Worm (Caenorhabditis elegans) whole organism, mixed stage, embryonic: ENCODE data around the gene ttr-42.

Experiments used
- lin-13 ChIP-seq: fragments of 150-350 bp; optimal IDR thresholded peaks from 2 replicates; lab custom pipeline; 2014; ENCODE audit warnings: missing biosample characterization, missing genetic modification characterization
- nhr-237 ChIP-seq: fragments of 150-350 bp; optimal IDR thresholded peaks from 2 replicates; lab custom pipeline; 2014; ENCODE audit warnings: missing biosample characterization, missing genetic modification characterization

DNA sequence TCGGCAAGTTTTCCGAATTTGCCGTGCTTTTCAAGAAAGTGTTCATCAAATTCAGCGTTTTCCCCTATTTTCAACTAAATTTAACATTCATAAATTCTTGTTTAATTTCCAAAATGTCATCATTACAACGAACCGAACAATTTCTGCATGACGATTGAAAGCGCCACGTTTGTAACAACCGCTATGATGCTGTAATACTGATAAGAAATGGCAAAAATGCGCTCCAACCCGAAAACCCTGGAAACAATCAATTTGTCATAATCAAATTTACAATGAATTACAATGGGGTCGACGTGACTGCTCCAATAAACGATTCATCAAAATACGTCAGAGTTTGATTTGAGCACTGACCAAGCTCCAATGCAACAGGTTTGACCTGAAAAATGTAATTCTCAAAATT lies 32.9 kb upstream of the ttr-42 start:
- no peak for TF ChIP-seq lin-13
- TF ChIP-seq nhr-237 (tag; lab: Kevin White, UChicago) = no peak
